Worm (Caenorhabditis elegans) whole organism, early embryonic: ENCODE measurements around the gene F54C9.3.
A peak's percentile ranks its signal among the peaks of the same experiment; 100 is the strongest.

Experiments
- B0310.2 ChIP-seq: sonication (generic microtip); optimal IDR thresholded peaks from 2 replicates; lab custom pipeline; 2016; ENCODE audit warnings: mild to moderate bottlenecking, missing genetic modification characterization, missing compliant biosample characterization
- F13C5.2 ChIP-seq: sonication (generic microtip); optimal IDR thresholded peaks from 2 replicates; lab custom pipeline; 2017; ENCODE audit warnings: mild to moderate bottlenecking, missing genetic modification characterization, inconsistent platforms, missing compliant biosample characterization
- aly-1 ChIP-seq: sonication (generic microtip); optimal IDR thresholded peaks from 2 replicates; lab custom pipeline; 2016; ENCODE audit warnings: missing genetic modification characterization, missing compliant biosample characterization
- ama-1 ChIP-seq: fragments of 150-350 bp; optimal IDR thresholded peaks from 2 replicates; lab custom pipeline; 2014
- ceh-13 ChIP-seq: fragments of 200-800 bp; sonication (Bioruptor generic); optimal IDR thresholded peaks from 2 replicates; lab custom pipeline; 2018; ENCODE audit warnings: mild to moderate bottlenecking, missing genetic modification characterization, missing compliant biosample characterization
- ceh-36 ChIP-seq: sonication (generic microtip); optimal IDR thresholded peaks from 2 replicates; lab custom pipeline; 2016; ENCODE audit warnings: missing genetic modification characterization, inconsistent platforms, missing compliant biosample characterization
- ets-7 ChIP-seq: sonication (generic microtip); optimal IDR thresholded peaks from 2 replicates; lab custom pipeline; 2016; ENCODE audit warnings: missing genotype, missing genetic modification characterization, missing compliant biosample characterization
- flt-1 ChIP-seq: fragments of 200-800 bp; sonication (Bioruptor generic); IDR thresholded peaks from 2 replicates; pipeline ENCODE4 v1.3.6; 2022; ENCODE audit warnings: missing genetic modification characterization, missing compliant biosample characterization
- hmbx-1 ChIP-seq: sonication (generic microtip); optimal IDR thresholded peaks from 2 replicates; lab custom pipeline; 2016; ENCODE audit warnings: mild to moderate bottlenecking, missing genetic modification characterization, missing compliant biosample characterization
- hmg-4 ChIP-seq: fragments of 200-800 bp; sonication (Bioruptor generic); optimal IDR thresholded peaks from 2 replicates; lab custom pipeline; 2018; ENCODE audit warnings: mild to moderate bottlenecking, missing genetic modification characterization, missing compliant biosample characterization
- hnd-1 ChIP-seq: sonication (generic microtip); optimal IDR thresholded peaks from 2 replicates; lab custom pipeline; 2016; ENCODE audit warnings: missing genetic modification characterization, missing compliant biosample characterization
- pes-1 ChIP-seq: fragments of 200-800 bp; sonication (Bioruptor generic); IDR thresholded peaks from 2 replicates; pipeline ENCODE4 v1.3.6; 2022; ENCODE audit warnings: missing genetic modification reagents, missing genetic modification characterization, missing compliant biosample characterization
- scrt-1 ChIP-seq: fragments of 200-800 bp; sonication (Bioruptor generic); IDR thresholded peaks from 2 replicates; pipeline ENCODE4 v1.3.6; 2022; ENCODE audit warnings: missing genetic modification characterization, missing compliant biosample characterization
- sea-1 ChIP-seq: fragments of 200-800 bp; sonication (Bioruptor generic); conservative IDR thresholded peaks from 2 replicates; pipeline ENCODE4 v1.3.6; 2022; ENCODE audit warnings: missing genetic modification characterization, missing compliant biosample characterization
- tbx-11 ChIP-seq: fragments of 200-800 bp; sonication (Bioruptor generic); IDR thresholded peaks from 2 replicates; pipeline ENCODE4 v1.3.6; 2022; ENCODE audit warnings: missing genetic modification characterization, missing compliant biosample characterization
- tbx-37 ChIP-seq: fragments of 200-800 bp; sonication (Bioruptor generic); conservative IDR thresholded peaks from 2 replicates; pipeline ENCODE4 v1.3.6; 2022; ENCODE audit warnings: missing genetic modification reagents, missing genetic modification characterization, missing compliant biosample characterization
- tra-4 ChIP-seq: sonication (generic microtip); optimal IDR thresholded peaks from 2 replicates; lab custom pipeline; 2017; ENCODE audit warnings: missing genetic modification characterization, missing compliant biosample characterization

F54C9.3 gene

DNA sequence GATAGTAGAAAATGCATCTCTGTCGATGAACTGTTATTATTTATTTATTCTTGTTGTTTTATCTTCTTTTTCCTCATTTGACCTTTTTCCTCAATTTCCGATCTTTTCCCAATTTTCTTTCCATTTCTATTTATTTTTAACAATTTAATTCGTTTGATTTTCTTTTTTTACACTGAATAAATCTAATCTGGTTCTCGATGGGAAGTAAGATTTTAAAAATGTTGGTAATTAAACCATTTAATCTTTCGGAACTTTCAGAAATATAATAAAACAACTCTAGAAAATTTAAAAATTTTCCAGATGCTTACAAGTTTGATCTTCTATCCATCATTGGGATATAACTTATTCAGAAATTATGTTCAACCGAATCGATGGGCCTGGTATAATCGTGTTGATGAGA lies 39.9 kb upstream of the F54C9.3 start, which contains the start of gene F28C6.8:
F28C6.8 (plus strand) TSS at position 301 of the 400 bp plus-strand sequence.
- no peak for TF ChIP-seq F13C5.2 (tag; lab: Kevin White, UChicago)
- no peak for TF ChIP-seq tbx-11 (GFP tag; lab: Robert Waterston, UW)
- no peak for TF ChIP-seq ceh-36 (tag; lab: Kevin White, UChicago)
- TF ChIP-seq ceh-13: no peak
- no peak for TF ChIP-seq hnd-1 (tag; lab: Kevin White, UChicago)
- no peak for TF ChIP-seq hmbx-1 (tag; lab: Kevin White, UChicago)
- TF ChIP-seq flt-1 (GFP tag; lab: Robert Waterston, UW): no peak

DNA sequence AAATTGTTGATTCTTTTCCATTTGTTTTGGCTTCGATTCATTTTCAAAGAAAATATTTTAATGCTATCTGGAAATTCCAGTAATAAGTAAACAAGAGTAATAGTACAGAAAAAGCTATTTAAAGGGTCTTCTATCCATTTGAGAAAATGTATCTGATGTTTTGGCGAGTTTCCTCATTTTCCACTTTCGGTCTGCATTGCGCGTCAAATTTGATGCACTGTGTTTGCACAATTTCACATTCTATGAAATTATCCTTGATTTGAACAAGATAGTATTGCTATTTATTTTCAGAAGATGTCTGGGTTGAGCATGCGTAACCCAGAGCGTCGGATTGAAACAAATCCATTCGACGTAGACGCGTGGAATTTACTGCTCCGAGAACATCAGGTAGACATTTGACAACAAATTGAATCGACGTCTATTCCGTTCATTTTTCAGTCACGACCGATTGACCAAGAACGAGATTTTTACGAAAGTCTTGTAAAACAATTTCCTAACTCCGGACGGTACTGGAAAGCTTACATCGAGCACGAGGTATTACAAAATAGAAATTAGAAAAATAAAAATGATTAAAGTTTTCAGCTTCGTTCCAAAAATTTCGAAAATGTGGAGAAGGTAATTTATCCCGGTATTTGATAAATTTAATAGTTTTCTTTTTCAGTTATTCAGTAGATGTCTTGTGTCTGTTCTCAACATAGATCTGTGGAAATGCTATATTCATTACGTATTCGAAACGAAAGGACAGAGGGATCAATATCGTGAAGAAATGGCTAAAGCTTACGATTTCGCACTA lies 37.1 kb upstream of the F54C9.3 start, which contains the start of gene suf-1:
suf-1 (plus strand) TSS at position 280 of the 793 bp plus-strand sequence.
- TF ChIP-seq ets-7 (tag; lab: Kevin White, UChicago): no peak
- no peak for TF ChIP-seq hnd-1 (tag; lab: Kevin White, UChicago)
- TF ChIP-seq ama-1: peak; percentile 71
- no peak for TF ChIP-seq tbx-37 (GFP tag; lab: Robert Waterston, UW)
- no peak for TF ChIP-seq aly-1 (tag; lab: Kevin White, UChicago)
- TF ChIP-seq hmg-4: no peak

DNA sequence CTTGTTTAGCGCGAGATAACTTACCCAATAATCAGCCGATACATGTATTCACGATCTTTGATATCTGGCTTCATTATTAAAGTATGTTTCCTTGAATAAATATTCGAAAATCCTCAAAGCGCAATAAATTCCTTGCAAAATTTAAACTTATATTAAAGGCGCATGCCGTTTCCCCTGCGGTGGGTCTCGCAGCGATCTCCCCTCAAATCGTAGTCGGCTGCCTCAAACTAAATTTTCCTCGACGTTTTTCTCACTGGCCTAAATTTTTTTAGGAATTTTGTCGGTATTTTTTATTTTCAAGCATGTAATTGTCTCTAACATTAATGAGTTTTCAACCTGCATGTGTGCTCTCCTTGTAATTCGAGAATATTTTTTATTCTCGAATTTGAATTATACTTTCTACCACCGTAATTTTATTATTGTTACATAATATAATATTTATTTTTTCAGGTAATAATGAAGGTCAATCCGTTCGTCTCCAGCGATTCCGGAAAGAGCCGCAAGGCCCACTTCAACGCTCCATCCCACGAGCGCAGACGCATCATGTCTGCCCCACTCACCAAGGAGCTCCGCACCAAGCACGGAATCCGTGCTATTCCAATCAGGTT lies 35.8 kb upstream of the F54C9.3 start, which contains the start of the genes cpf-1 and rpl-26:
cpf-1 (minus strand) TSS at position 104 of the 608 bp plus-strand sequence.
rpl-26 (plus strand) TSS at position 449 of the 608 bp plus-strand sequence.
- TF ChIP-seq pes-1 (GFP tag; lab: Robert Waterston, UW): no peak
- TF ChIP-seq tbx-11 (GFP tag; lab: Robert Waterston, UW): no peak
- no peak for TF ChIP-seq hnd-1 (tag; lab: Kevin White, UChicago)
- TF ChIP-seq tbx-37 (GFP tag; lab: Robert Waterston, UW): no peak
- no peak for TF ChIP-seq ama-1
- TF ChIP-seq scrt-1 (GFP tag; lab: Robert Waterston, UW): no peak
- no peak for TF ChIP-seq hmg-4
- TF ChIP-seq tra-4: no peak
- no peak for TF ChIP-seq ets-7 (tag; lab: Kevin White, UChicago)
- no peak for TF ChIP-seq sea-1 (GFP tag; lab: Robert Waterston, UW)
- no peak for TF ChIP-seq aly-1 (tag; lab: Kevin White, UChicago)
- TF ChIP-seq ceh-13: no peak
- no peak for TF ChIP-seq B0310.2 (tag; lab: Kevin White, UChicago)
- no peak for TF ChIP-seq ceh-36 (tag; lab: Kevin White, UChicago)
- no peak for TF ChIP-seq F13C5.2 (tag; lab: Kevin White, UChicago)
- no peak for TF ChIP-seq flt-1 (GFP tag; lab: Robert Waterston, UW)

DNA sequence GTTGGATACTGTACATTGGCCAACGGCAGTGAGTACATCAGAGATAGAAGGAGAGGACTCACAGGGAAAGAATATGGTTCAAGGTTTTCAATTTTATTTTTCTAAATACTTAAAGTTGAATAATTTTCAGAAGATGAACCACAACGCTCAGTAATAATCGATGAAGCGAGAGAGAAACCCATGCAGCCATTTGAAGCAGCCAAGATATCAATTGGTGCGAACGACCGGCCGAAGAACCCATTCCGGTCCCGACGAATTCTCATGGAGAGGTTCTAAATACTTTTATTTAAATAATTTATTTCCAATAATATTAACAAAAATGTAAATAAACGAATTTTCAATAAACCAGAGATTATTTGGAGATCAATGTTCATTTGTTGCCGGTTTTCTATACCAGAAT lies 33.5 kb upstream of the F54C9.3 start, which contains the start of gene pigg-1:
pigg-1 (minus strand) TSS at position 101 of the 400 bp plus-strand sequence.
- TF ChIP-seq tbx-11 (GFP tag; lab: Robert Waterston, UW): no peak

DNA sequence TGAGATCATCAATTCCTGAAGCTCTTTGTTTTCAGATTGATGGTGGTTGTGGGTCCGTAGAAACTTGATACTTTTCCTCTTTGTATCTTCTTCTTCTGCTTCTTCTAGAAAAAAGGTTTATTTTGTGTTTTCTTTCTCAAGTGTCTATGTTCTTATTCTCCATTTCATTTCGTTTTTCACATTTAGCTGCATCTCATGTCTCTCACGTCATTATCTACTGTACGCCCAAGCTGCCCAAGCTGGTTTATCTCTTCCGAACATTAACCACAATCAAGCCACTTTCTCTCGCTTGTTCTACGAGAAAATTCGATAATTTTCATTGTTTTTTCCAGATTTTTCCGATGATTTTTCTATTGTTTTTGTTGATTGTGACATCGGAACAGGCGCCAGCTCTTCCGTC lies 32.6 kb upstream of the F54C9.3 start, which contains the start of gene F28C6.5:
F28C6.5 (plus strand) TSS at position 301 of the 400 bp plus-strand sequence.
- TF ChIP-seq tbx-37 (GFP tag; lab: Robert Waterston, UW) (no peak), tbx-11 (GFP tag; lab: Robert Waterston, UW) (no peak), B0310.2 (tag; lab: Kevin White, UChicago) (no peak), ceh-13 (no peak), sea-1 (GFP tag; lab: Robert Waterston, UW) (no peak), F13C5.2 (tag; lab: Kevin White, UChicago) (no peak), hmg-4 (no peak), hnd-1 (tag; lab: Kevin White, UChicago) (no peak), scrt-1 (GFP tag; lab: Robert Waterston, UW) (no peak), ceh-36 (tag; lab: Kevin White, UChicago) (no peak), flt-1 (GFP tag; lab: Robert Waterston, UW) (no peak)

DNA sequence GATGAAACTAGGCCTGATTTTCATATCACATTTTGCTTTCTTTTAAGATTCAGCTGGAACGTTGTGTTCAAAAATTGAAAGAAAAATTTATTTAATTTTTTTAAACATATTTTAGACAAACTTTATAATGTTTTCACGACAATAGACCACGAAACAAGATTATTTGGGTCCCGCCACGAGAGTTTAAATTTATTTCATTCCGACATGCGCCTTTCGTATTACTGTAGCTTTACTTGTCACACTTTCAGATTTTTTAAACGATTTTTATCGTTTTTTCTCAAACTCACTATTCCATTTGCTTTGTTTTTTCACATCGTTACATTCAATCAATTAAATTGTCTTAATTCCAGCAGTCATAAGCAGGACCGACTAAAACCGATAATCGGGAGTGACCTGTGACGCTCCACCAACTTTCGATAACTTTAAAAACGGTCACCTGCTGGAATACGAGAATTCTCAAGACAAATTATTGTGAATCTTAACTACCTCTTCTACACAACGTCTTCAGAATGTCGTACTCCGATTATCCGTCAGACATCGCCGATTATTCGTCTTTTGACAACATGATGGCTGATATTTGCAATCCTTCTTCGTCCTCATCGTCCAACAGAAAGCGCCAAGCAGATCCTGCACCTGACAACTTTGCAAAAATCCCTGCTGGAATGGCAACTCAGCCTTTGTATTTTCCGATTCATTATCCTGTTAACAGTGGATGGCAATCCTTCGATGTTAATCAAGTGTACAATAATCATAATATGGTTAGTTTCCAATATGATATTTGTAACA lies 27.4 kb upstream of the F54C9.3 start, which contains the start of gene aptf-3:
aptf-3 (plus strand) TSS at position 351 of the 786 bp plus-strand sequence.
- TF ChIP-seq tra-4: no peak
- no peak for TF ChIP-seq ceh-36 (tag; lab: Kevin White, UChicago)
- no peak for TF ChIP-seq hmg-4
- TF ChIP-seq B0310.2 (tag; lab: Kevin White, UChicago): no peak
- no peak for TF ChIP-seq tbx-11 (GFP tag; lab: Robert Waterston, UW)
- TF ChIP-seq ama-1: no peak
- TF ChIP-seq F13C5.2 (tag; lab: Kevin White, UChicago): no peak
- no peak for TF ChIP-seq flt-1 (GFP tag; lab: Robert Waterston, UW)
- TF ChIP-seq aly-1 (tag; lab: Kevin White, UChicago): no peak
- TF ChIP-seq hmbx-1 (tag; lab: Kevin White, UChicago): no peak
- TF ChIP-seq scrt-1 (GFP tag; lab: Robert Waterston, UW): no peak
- no peak for TF ChIP-seq tbx-37 (GFP tag; lab: Robert Waterston, UW)
- TF ChIP-seq hnd-1 (tag; lab: Kevin White, UChicago): no peak
